Worm (Caenorhabditis elegans): ENCODE data around the gene F40B5.2.

The F40B5.2 gene

ce11 chrX:8419252-8419651, 51.6 kb downstream of the F40B5.2 start (continued):
- TF ChIP-seq lin-13 (GFP tag; optimal IDR thresholded peaks at IDR 0.05) (peak; percentile 7), lin-15B (tag; optimal IDR thresholded peaks at IDR 0.05) (no peak)

Data from whole organism, L4 larva.